Worm (Caenorhabditis elegans) whole organism, late embryonic: Measurements from ENCODE around the gene C45G9.14.

Experiments used
- ceh-6 ChIP-seq: fragments of 200-800 bp; sonication (Bioruptor generic); optimal IDR thresholded peaks from 2 replicates; lab custom pipeline; 2018; ENCODE audit warnings: mild to moderate bottlenecking, missing genetic modification characterization, missing compliant biosample characterization
- ets-4 ChIP-seq: sonication (generic microtip); optimal IDR thresholded peaks from 2 replicates; lab custom pipeline; 2016; ENCODE audit warnings: missing genetic modification characterization, missing compliant biosample characterization
- hlh-13 ChIP-seq: fragments of 200-800 bp; sonication (Bioruptor generic); optimal IDR thresholded peaks from 2 replicates; lab custom pipeline; 2018; ENCODE audit warnings: mild to moderate bottlenecking, missing genetic modification characterization, missing compliant biosample characterization
- nhr-11 ChIP-seq: fragments of 150-350 bp; optimal IDR thresholded peaks from 2 replicates; lab custom pipeline; 2014; ENCODE audit warnings: missing biosample characterization, missing genetic modification characterization
- nhr-232 ChIP-seq: sonication (generic microtip); optimal IDR thresholded peaks from 2 replicates; lab custom pipeline; 2016; ENCODE audit warnings: missing genetic modification characterization, missing compliant biosample characterization
- pha-4 ChIP-seq: fragments of 150-350 bp; optimal IDR thresholded peaks from 2 replicates; lab custom pipeline; 2018; ENCODE audit warnings: missing biosample characterization, missing genetic modification reagents, missing genetic modification characterization
- sox-4 ChIP-seq: sonication (generic microtip); optimal IDR thresholded peaks from 2 replicates; lab custom pipeline; 2017; ENCODE audit warnings: mild to moderate bottlenecking, missing genetic modification characterization, inconsistent platforms, missing compliant biosample characterization

DNA sequence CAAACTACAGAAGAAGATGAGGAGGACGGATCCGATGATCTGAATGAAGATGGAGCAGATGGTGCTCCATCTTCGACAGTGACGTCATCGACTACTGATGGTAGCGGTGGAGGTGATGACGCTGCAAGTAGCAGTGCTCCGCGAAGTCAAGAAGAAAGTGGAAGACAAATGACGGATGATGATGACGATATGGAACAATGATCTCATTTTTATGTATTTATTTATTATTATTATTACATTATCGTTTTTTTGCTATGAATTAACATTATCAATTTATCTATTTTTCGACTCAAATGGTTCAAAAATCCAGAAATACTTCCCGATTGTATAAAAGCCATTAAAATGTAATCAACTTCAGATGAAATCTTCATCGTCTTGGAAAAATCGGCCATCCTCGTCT lies 23.1 kb upstream of the C45G9.14 start, which contains the start of gene R144.3:
- TF ChIP-seq pha-4 (tag; lab: Kevin White, UChicago) (no peak), sox-4 (tag; lab: Kevin White, UChicago) (no peak), ets-4 (tag; lab: Kevin White, UChicago) (no peak), hlh-13 (GFP tag; lab: Kevin White, UChicago) (no peak), ceh-6 (no peak), nhr-11 (no peak), nhr-232 (tag; lab: Kevin White, UChicago) (no peak)
